Worm (Caenorhabditis elegans): ENCODE data around the gene emb-8.

Gene emb-8

DNA sequence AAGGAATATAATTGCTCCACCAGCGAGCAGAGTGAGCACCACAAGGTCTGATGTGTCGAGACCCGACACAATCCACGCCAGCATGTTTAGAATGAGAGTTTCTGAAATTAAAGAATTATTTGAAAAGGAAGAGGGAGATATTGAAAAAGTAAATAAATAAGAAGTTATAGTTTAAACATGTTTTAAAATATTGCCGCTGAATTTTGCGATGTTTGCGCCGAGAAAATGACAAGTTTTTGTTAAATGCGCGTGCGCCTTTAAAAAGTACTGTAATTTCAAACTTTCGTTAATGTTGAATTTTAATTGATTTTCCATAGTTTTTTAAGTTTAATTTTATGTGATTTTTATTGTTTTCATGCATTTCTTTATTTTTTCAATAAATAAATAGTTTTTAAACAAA is at the start of gene emb-8:
TSS of gene emb-8 (minus strand) at position 101 of the 400 bp plus-strand sequence.
- TF ChIP-seq egl-18 (GFP tag; IDR thresholded peaks at IDR 0.05) (0 out of 2 replicates have a peak, but pooled peaks have one; percentile 31), attf-6 (GFP tag; IDR thresholded peaks at IDR 0.05) (peak; percentile 32; the same call in 1 of the 2 replicates), rcor-1 (GFP tag; IDR thresholded peaks at IDR 0.05) (no peak)

DNA sequence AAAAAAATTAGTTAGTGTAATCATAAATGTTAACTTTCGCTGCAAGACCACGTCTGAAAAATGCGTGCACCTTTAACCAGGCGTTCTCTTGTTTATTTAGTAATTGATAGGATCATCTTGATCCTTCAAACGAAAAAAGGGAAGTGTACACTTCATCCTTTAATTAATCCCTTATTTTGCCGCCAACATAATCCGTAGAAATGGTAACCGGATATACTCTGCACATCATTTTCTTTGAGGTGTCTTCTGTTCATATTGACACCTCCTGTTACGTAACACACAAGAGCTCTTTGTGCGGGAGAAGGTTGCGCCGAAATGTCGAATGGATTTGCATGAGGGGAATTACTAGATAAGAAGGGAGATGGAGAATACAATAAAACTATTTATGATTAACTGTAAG is 49.2 kb upstream of the emb-8 start:
- TF ChIP-seq dox-1 (GFP tag; IDR thresholded peaks at IDR 0.05) (no peak), aptf-2 (GFP tag; conservative IDR thresholded peaks at IDR 0.05) (no peak), ztf-6 (GFP tag; IDR thresholded peaks at IDR 0.05) (no peak), Y79H2A.3 (GFP tag; conservative IDR thresholded peaks at IDR 0.05) (no peak), efl-1 (GFP tag; optimal IDR thresholded peaks at IDR 0.05) (no peak), F57A8.1 (GFP tag; optimal IDR thresholded peaks at IDR 0.05) (no peak), nhr-120 (GFP tag; IDR thresholded peaks at IDR 0.05) (no peak), ZK185.1 (tag; optimal IDR thresholded peaks at IDR 0.05; ENCODE audit: poor library complexity, severe bottlenecking) (no peak), gei-17 (GFP tag; optimal IDR thresholded peaks at IDR 0.05) (no peak), hlh-26 (GFP tag; conservative IDR thresholded peaks at IDR 0.05) (no peak), nfyb-1 (GFP tag; IDR thresholded peaks at IDR 0.05) (no peak), aptf-3 (GFP tag; IDR thresholded peaks at IDR 0.05) (no peak), let-607 (tag; optimal IDR thresholded peaks at IDR 0.05) (no peak), hmg-20 (GFP tag; IDR thresholded peaks at IDR 0.05) (no peak), nhr-179 (tag; optimal IDR thresholded peaks at IDR 0.05) (no peak)

DNA sequence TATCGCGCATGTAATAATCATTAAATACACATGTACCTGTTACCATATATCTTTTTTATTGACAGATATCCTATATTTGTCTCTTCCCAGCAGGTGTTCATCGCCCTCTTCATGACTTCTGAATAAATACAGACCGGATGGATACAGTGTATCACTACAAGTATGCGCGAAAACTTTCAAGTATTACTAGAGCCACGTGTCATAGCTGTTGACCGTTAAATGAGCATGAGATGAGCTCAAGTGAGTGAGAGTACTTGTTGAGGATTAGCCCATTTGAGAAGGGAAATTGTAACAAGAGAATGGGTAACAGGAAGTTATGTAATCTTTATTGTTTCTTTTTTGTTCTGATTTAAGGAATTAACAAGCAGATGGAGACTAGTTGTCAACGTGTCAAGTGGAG is 45.6 kb upstream of the emb-8 start:
- TF ChIP-seq somi-1 (GFP tag; optimal IDR thresholded peaks at IDR 0.05) (no peak), B0035.1 (tag; optimal IDR thresholded peaks at IDR 0.05) (no peak)

DNA sequence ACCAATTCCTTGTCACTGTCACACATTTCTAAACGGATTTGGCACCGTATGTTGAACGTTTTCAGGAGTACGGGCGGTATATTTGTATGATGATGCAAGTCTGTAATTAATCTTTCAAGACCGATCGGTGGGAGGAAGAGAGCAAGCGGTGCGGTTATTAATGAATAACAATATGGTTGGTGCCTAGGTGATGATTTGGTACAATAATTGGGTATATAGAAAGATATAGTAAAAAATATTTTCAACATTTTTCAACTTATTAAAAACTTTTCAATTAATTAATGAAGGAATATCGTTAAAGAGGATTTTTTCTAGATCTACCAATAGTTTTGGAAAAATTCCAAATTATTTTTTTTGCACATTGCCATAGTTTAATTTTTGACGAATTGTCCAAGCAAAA is 45.1 kb upstream of the emb-8 start, which contains the start of gene cnd-1:
TSS of gene cnd-1 (minus strand) at position 101 of the 400 bp plus-strand sequence.
- no peak for TF ChIP-seq snpc-4 (GFP tag; optimal IDR thresholded peaks at IDR 0.05)
- no peak for TF ChIP-seq snpc-4 (tag; optimal IDR thresholded peaks at IDR 0.05)
- TF ChIP-seq F52B5.7 (tag; optimal IDR thresholded peaks at IDR 0.05) = no peak
- no peak for TF ChIP-seq atf-7 (tag; optimal IDR thresholded peaks at IDR 0.05)
- no peak for TF ChIP-seq Y67H2A.10 (GFP tag; conservative IDR thresholded peaks at IDR 0.05)
- TF ChIP-seq rec-8 (tag; optimal IDR thresholded peaks at IDR 0.05) = no peak
- no peak for TF ChIP-seq madf-3 (GFP tag; IDR thresholded peaks at IDR 0.05)
- TF ChIP-seq nhr-80 (tag; optimal IDR thresholded peaks at IDR 0.05) = no peak
- no peak for TF ChIP-seq F49E8.2 (tag; optimal IDR thresholded peaks at IDR 0.05; ENCODE audit: insufficient read depth)
- TF ChIP-seq lsy-27 (tag; optimal IDR thresholded peaks at IDR 0.05; ENCODE audit: borderline replicate concordance, insufficient read depth) = no peak
- TF ChIP-seq tbp1 (GFP tag; optimal IDR thresholded peaks at IDR 0.05) = no peak
- TF ChIP-seq mxl-1 (tag; optimal IDR thresholded peaks at IDR 0.05) = no peak
- no peak for TF ChIP-seq ceh-91 (GFP tag; IDR thresholded peaks at IDR 0.05)
- TF ChIP-seq mes-4 (tag; optimal IDR thresholded peaks at IDR 0.05) = no peak
- TF ChIP-seq hmg-20 (GFP tag; IDR thresholded peaks at IDR 0.05) = no peak

All from whole organism, young adult.